Worm (Caenorhabditis elegans) whole organism, L2 larva: ENCODE data around the gene F31B9.7.

Source experiments
- ceh-16 ChIP-seq: fragments of 150-350 bp; optimal IDR thresholded peaks from 2 replicates; lab custom pipeline; 2014; ENCODE audit warnings: missing biosample characterization, missing genetic modification characterization
- crh-2 ChIP-seq: sonication (generic microtip); optimal IDR thresholded peaks from 2 replicates; lab custom pipeline; 2017; ENCODE audit warnings: missing biosample characterization, missing genetic modification characterization
- fos-1 ChIP-seq: fragments of 150-350 bp; optimal IDR thresholded peaks from 2 replicates; lab custom pipeline; 2014; ENCODE audit warnings: missing biosample characterization, missing genetic modification characterization
- gmeb-1 ChIP-seq: fragments of 150-350 bp; optimal IDR thresholded peaks from 2 replicates; lab custom pipeline; 2014; ENCODE audit warnings: missing biosample characterization, missing genetic modification characterization
- lin-13 ChIP-seq: fragments of 150-350 bp; optimal IDR thresholded peaks from 2 replicates; lab custom pipeline; 2014; ENCODE audit warnings: missing biosample characterization, missing genetic modification reagents, missing genetic modification characterization
- mab-5 ChIP-seq: fragments of 150-350 bp; optimal IDR thresholded peaks from 2 replicates; lab custom pipeline; 2014; ENCODE audit warnings: missing biosample characterization, missing genetic modification characterization
- nhr-11 ChIP-seq: fragments of 150-350 bp; optimal IDR thresholded peaks from 2 replicates; lab custom pipeline; 2014; ENCODE audit warnings: missing biosample characterization, missing genetic modification characterization
- nhr-12 ChIP-seq: fragments of 150-350 bp; optimal IDR thresholded peaks from 2 replicates; lab custom pipeline; 2014; ENCODE audit warnings: missing biosample characterization, missing genetic modification characterization
- nhr-237 ChIP-seq: fragments of 150-350 bp; optimal IDR thresholded peaks from 2 replicates; lab custom pipeline; 2014; ENCODE audit warnings: missing biosample characterization, missing genetic modification characterization
- snpc-4 ChIP-seq: fragments of 150-350 bp; optimal IDR thresholded peaks from 2 replicates; lab custom pipeline; 2014; ENCODE audit warnings: missing biosample characterization, missing genetic modification characterization
- unc-62 ChIP-seq: fragments of 150-350 bp; optimal IDR thresholded peaks from 2 replicates; lab custom pipeline; 2014; ENCODE audit warnings: missing biosample characterization, missing genetic modification reagents, missing genetic modification characterization
- ztf-11 ChIP-seq: sonication (generic microtip); optimal IDR thresholded peaks from 2 replicates; lab custom pipeline; 2017; ENCODE audit warnings: missing biosample characterization, missing genetic modification characterization

ce11 chrX:15953086-15953485, 33.6 kb downstream of the F31B9.7 start:
- TF ChIP-seq fos-1 (tag; lab: Kevin White, UChicago) (no peak), nhr-11 (tag; lab: Kevin White, UChicago) (no peak), mab-5 (tag; lab: Kevin White, UChicago) (no peak), snpc-4 (no peak), ztf-11 (tag; lab: Kevin White, UChicago) (no peak), nhr-12 (no peak), unc-62 (GFP tag; lab: Kevin White, UChicago) (no peak), crh-2 (tag; lab: Kevin White, UChicago) (no peak), ceh-16 (no peak), nhr-237 (tag; lab: Kevin White, UChicago) (no peak), gmeb-1 (no peak), lin-13 (GFP tag; lab: Kevin White, UChicago) (no peak)
